Worm (Caenorhabditis elegans) whole organism, late embryonic: ENCODE results near the gene hrpu-2.

Source experiments
- F13H6.1 ChIP-seq: sonication (generic microtip); optimal IDR thresholded peaks from 2 replicates; lab custom pipeline; 2016; ENCODE audit warnings: missing genetic modification characterization, missing compliant biosample characterization
- Y22D7AL.16 ChIP-seq: sonication (generic microtip); optimal IDR thresholded peaks from 2 replicates; lab custom pipeline; 2016; ENCODE audit warnings: missing genetic modification characterization, missing compliant biosample characterization
- ceh-18 ChIP-seq: sonication (generic microtip); optimal IDR thresholded peaks from 2 replicates; lab custom pipeline; 2016; ENCODE audit warnings: missing genetic modification characterization, missing compliant biosample characterization
- ceh-48 ChIP-seq: sonication (generic microtip); optimal IDR thresholded peaks from 2 replicates; lab custom pipeline; 2016; ENCODE audit warnings: missing genetic modification characterization, inconsistent platforms, missing compliant biosample characterization
- ceh-9 ChIP-seq: sonication (generic microtip); optimal IDR thresholded peaks from 2 replicates; lab custom pipeline; 2016; ENCODE audit warnings: mild to moderate bottlenecking, missing genetic modification characterization, inconsistent platforms, missing compliant biosample characterization
- fkh-10 ChIP-seq: fragments of 150-350 bp; optimal IDR thresholded peaks from 2 replicates; lab custom pipeline; 2014; ENCODE audit warnings: missing biosample characterization, missing genetic modification reagents, missing genetic modification characterization
- mec-3 ChIP-seq: sonication (generic microtip); optimal IDR thresholded peaks from 2 replicates; lab custom pipeline; 2016; ENCODE audit warnings: borderline replicate concordance, missing genetic modification characterization, missing compliant biosample characterization
- pha-2 ChIP-seq: sonication (generic microtip); optimal IDR thresholded peaks from 2 replicates; lab custom pipeline; 2017; ENCODE audit warnings: mild to moderate bottlenecking, missing genetic modification characterization, missing compliant biosample characterization
- pqm-1 ChIP-seq: sonication (generic microtip); optimal IDR thresholded peaks from 2 replicates; lab custom pipeline; 2016; ENCODE audit warnings: missing genetic modification characterization, missing compliant biosample characterization
- sdc-2 ChIP-seq: sonication (generic microtip); optimal IDR thresholded peaks from 2 replicates; lab custom pipeline; 2016; ENCODE audit warnings: missing genotype, missing genetic modification characterization, missing compliant biosample characterization
- sox-4 ChIP-seq: sonication (generic microtip); optimal IDR thresholded peaks from 2 replicates; lab custom pipeline; 2017; ENCODE audit warnings: mild to moderate bottlenecking, missing genetic modification characterization, inconsistent platforms, missing compliant biosample characterization

- TF ChIP-seq ceh-9 (tag; lab: Kevin White, UChicago) (no peak), sox-4 (tag; lab: Kevin White, UChicago) (no peak), pha-2 (tag; lab: Kevin White, UChicago) (no peak), F13H6.1 (no peak), sdc-2 (no peak), fkh-10 (GFP tag; lab: Kevin White, UChicago) (no peak), pqm-1 (tag; lab: Kevin White, UChicago) (no peak), ceh-48 (tag; lab: Kevin White, UChicago) (no peak), mec-3 (tag; lab: Kevin White, UChicago) (no peak), ceh-18 (tag; lab: Kevin White, UChicago) (no peak), Y22D7AL.16 (tag; lab: Kevin White, UChicago) (no peak)
Observed at ce11 chrIV:2223144-2223543, 45.4 kb downstream of the hrpu-2 start.
